Fruit fly (Drosophila melanogaster): ENCODE results near the gene CG16782.

The CG16782 gene

dm6 chrX:3424963-3425362 is 35.1 kb downstream of the CG16782 start (continued):
- TF ChIP-seq Antp (GFP tag; optimal IDR thresholded peaks at IDR 0.05) (peak; percentile 60), gem (tag; optimal IDR thresholded peaks at IDR 0.05) (peak; percentile 92), dpn (GFP tag; optimal IDR thresholded peaks at IDR 0.05) (peak; percentile 82 to 85), CG17612 (GFP tag; IDR thresholded peaks at IDR 0.05) (no peak; the same call in 1 of the 2 replicates), Aef1 (GFP tag; IDR thresholded peaks at IDR 0.05) (peak; percentile 74), sens (GFP tag) (peak; percentile 97), Tbp (GFP tag; optimal IDR thresholded peaks at IDR 0.05) (no peak), B-H2 (GFP tag; optimal IDR thresholded peaks at IDR 0.05) (no peak), D (optimal IDR thresholded peaks at IDR 0.05) (no peak), D (GFP tag; optimal IDR thresholded peaks at IDR 0.05) (peak; percentile 65), danr (GFP tag; IDR thresholded peaks at IDR 0.05) (peak; percentile 56; the same call in 1 of the 2 replicates), hbn (GFP tag; IDR thresholded peaks at IDR 0.05; ENCODE audit: partially characterized antibody) (no peak), salm (tag; optimal IDR thresholded peaks at IDR 0.05) (peak; percentile 82), Spps (tag; optimal IDR thresholded peaks at IDR 0.05) (peak; percentile 52), Atf-2 (GFP tag; optimal IDR thresholded peaks at IDR 0.05) (peak; percentile 53), CG10274 (GFP tag; optimal IDR thresholded peaks at IDR 0.05) (peak; percentile 4), CG10979 (tag; optimal IDR thresholded peaks at IDR 0.05) (peak; percentile 75), CG15601 (tag; optimal IDR thresholded peaks at IDR 0.05) (peak; percentile 52), vfl (GFP tag; optimal IDR thresholded peaks at IDR 0.05) (peak; percentile 74), CG34422 (GFP tag; IDR thresholded peaks at IDR 0.05) (peak; percentile 84), CG14965 (GFP tag; optimal IDR thresholded peaks at IDR 0.05; ENCODE audit: borderline replicate concordance) (no peak), Gsc (GFP tag; IDR thresholded peaks at IDR 0.05) (peak; percentile 63), CG4360 (GFP tag; IDR thresholded peaks at IDR 0.05) (peak; percentile 53; the same call in 1 of the 2 replicates), CG9932 (GFP tag; IDR thresholded peaks at IDR 0.05) (peak; percentile 67), CG16779 (GFP tag; IDR thresholded peaks at IDR 0.05) (0 out of 2 replicates have a peak, but pooled peaks have one; percentile 28), kah (GFP tag; optimal IDR thresholded peaks at IDR 0.05) (peak; percentile 42), CG12769 (tag; optimal IDR thresholded peaks at IDR 0.05) (peak; percentile 87), schlank (tag; optimal IDR thresholded peaks at IDR 0.05) (peak; percentile 29), CG2120 (GFP tag; optimal IDR thresholded peaks at IDR 0.05) (peak; percentile 83), CG30020 (tag; optimal IDR thresholded peaks at IDR 0.05) (no peak), lab (GFP tag; optimal IDR thresholded peaks at IDR 0.05) (peak; percentile 85), Myb (GFP tag; optimal IDR thresholded peaks at IDR 0.05) (peak; percentile 44), toy (GFP tag; IDR thresholded peaks at IDR 0.05) (0 out of 2 replicates have a peak, but pooled peaks have one; percentile 28), Bgb (GFP tag; IDR thresholded peaks at IDR 0.05; ENCODE audit: partially characterized antibody) (no peak), Oaz (GFP tag; IDR thresholded peaks at IDR 0.05) (peak; percentile 79), Drgx (GFP tag; IDR thresholded peaks at IDR 0.05) (peak; percentile 57), CG10462 (GFP tag; optimal IDR thresholded peaks at IDR 0.05) (peak; percentile 21), CG14860 (GFP tag; IDR thresholded peaks at IDR 0.05; ENCODE audit: partially characterized antibody) (no peak), grn (GFP tag; optimal IDR thresholded peaks at IDR 0.05) (no peak), Rx (GFP tag; IDR thresholded peaks at IDR 0.05) (peak; percentile 73), CG32767 (GFP tag; IDR thresholded peaks at IDR 0.05) (peak; percentile 80; the same call in 1 of the 2 replicates), sim (GFP tag; IDR thresholded peaks at IDR 0.05) (peak; percentile 46; the same call in 1 of the 2 replicates), CG12071 (GFP tag; optimal IDR thresholded peaks at IDR 0.05) (peak; percentile 77), CG13287 (GFP tag; IDR thresholded peaks at IDR 0.05; ENCODE audit: partially characterized antibody) (no peak), Dbx (GFP tag; IDR thresholded peaks at IDR 0.05) (peak; percentile 45; the same call in 1 of the 3 replicates), hth (optimal IDR thresholded peaks at IDR 0.05) (no peak), Xrp1 (GFP tag; IDR thresholded peaks at IDR 0.05) (peak; percentile 89), GATAe (GFP tag; conservative IDR thresholded peaks at IDR 0.05) (no peak), ewg (GFP tag; optimal IDR thresholded peaks at IDR 0.05) (peak; percentile 64), Nf-YA (GFP tag; IDR thresholded peaks at IDR 0.05) (peak; percentile 75), CG12155 (GFP tag; optimal IDR thresholded peaks at IDR 0.05) (peak; percentile 71), crol (GFP tag; IDR thresholded peaks at IDR 0.05) (no peak)
